Worm (Caenorhabditis elegans) whole organism, L1 larva: ENCODE measurements around the gene H04M03.12.

Source experiments
- ama-1 ChIP-seq: fragments of 150-350 bp; optimal IDR thresholded peaks from 2 replicates; lab custom pipeline; 2014
- ceh-82 ChIP-seq, 3 experiments: fragments of 150-350 bp in 1 of 3; sonication (generic microtip) in 2 of 3; optimal IDR thresholded peaks; 2 replicates each; lab custom pipeline; 2014 to 2017; ENCODE audit warnings: missing biosample characterization in 3 of 3, missing genetic modification characterization in 3 of 3
- dpl-1 ChIP-seq, 3 experiments: fragments of 150-350 bp in 2 of 3; sonication (generic microtip) in 1 of 3; optimal IDR thresholded peaks; 2 replicates each; lab custom pipeline; 2014 to 2017; ENCODE audit warnings: missing biosample characterization in 3 of 3, missing genetic modification characterization in 3 of 3, missing genetic modification reagents in 3 of 3
- mep-1 ChIP-seq: fragments of 150-350 bp; optimal IDR thresholded peaks from 2 replicates; lab custom pipeline; 2014; ENCODE audit warnings: missing biosample characterization, missing genetic modification characterization
- unc-62 ChIP-seq: fragments of 150-350 bp; optimal IDR thresholded peaks from 2 replicates; lab custom pipeline; 2014; ENCODE audit warnings: missing biosample characterization, missing genetic modification reagents, missing genetic modification characterization

DNA sequence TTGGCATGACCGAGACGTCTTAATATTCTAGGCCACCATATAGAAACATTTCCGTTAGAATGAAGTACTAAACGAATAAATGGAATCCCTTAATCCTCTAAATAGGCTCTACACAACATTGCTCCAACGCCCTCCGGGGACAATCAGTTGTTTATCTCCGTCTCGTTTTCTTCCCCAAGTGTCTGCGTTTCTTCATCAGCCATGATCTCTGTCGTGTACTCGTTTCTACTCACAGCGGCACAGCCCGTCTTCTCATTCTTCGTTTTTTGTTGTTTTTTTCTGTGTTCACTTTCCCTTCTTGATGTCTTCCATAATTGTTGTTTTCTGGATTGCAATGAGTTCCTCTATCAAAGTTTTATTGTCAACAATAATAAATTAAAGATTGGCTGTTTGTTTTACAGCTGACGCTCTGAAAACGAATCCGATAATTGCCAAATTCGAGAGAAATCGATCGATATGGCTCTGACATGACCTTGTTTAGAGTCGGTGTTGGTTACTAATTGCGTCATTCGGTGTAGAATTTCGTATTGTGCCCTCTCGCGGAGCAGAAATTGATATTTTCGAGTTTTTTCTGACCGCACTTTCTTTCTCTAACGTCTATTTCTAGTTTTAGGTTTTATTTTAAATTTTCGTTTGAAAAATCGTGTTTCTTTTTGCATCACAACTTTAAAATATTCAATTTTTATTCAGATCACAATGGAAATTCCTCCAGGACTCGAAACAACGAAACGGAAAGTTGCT is 38.3 kb upstream of the H04M03.12 start, which contains the start of gene pfkb-1.2:
- no peak for TF ChIP-seq unc-62 (GFP tag; lab: Kevin White, UChicago)
- no peak for TF ChIP-seq mep-1
- TF ChIP-seq ceh-82 (tag; optimal IDR thresholded peaks at IDR 0.05; lab: Kevin White, UChicago), result no peak
- TF ChIP-seq dpl-1 (GFP tag; optimal IDR thresholded peaks at IDR 0.05; lab: Kevin White, UChicago), result no peak
- no peak for TF ChIP-seq ama-1 (lab: Kevin White, UChicago)
